Worm (Caenorhabditis elegans): ENCODE measurements around the gene mob-4.

Gene mob-4

DNA sequence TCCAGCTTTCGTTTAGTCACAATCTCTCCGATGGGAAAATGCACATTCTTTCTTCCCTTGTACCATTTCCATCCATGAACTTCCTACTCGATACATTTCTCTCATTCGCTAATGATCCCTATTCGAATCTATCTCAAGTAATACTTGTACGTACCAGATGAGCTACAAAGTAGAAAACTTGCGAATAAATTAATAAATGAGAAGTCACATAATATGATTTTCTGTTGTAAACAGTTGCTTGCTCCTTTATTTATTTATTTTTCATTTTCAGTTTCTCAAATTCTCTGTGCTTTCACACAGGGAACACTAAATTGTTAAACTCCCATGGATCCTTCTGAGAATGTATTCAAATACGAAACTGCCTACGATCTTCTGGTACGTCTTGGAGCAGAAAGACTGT is 1.3 kb downstream of the mob-4 start, which contains the start of gene rfs-1:
rfs-1 (plus strand) TSS at position 301 of the 400 bp plus-strand sequence.
- TF ChIP-seq arid-1 (GFP tag; conservative IDR thresholded peaks at IDR 0.05) (no peak), set-16 (GFP tag; IDR thresholded peaks at IDR 0.05) (no peak), php-3 (GFP tag; IDR thresholded peaks at IDR 0.05) (no peak), nhr-28 (tag; optimal IDR thresholded peaks at IDR 0.05) (no peak), dve-1 (tag; optimal IDR thresholded peaks at IDR 0.05; ENCODE audit: insufficient read depth) (no peak), egl-27 (tag; optimal IDR thresholded peaks at IDR 0.05) (no peak), ces-1 (GFP tag; optimal IDR thresholded peaks at IDR 0.05) (no peak)

- TF ChIP-seq spr-1 (tag; optimal IDR thresholded peaks at IDR 0.05) (peak; percentile 36), dmd-8 (GFP tag; IDR thresholded peaks at IDR 0.05) (no peak), nhr-77 (tag; optimal IDR thresholded peaks at IDR 0.05) (peak; percentile 83), lsy-2 (tag; optimal IDR thresholded peaks at IDR 0.05) (peak; percentile 80 to 82), nhr-10 (tag; optimal IDR thresholded peaks at IDR 0.05) (no peak), fkh-10 (GFP tag; optimal IDR thresholded peaks at IDR 0.05) (peak; percentile 28), F26F4.8 (GFP tag; conservative IDR thresholded peaks at IDR 0.05) (no peak), tra-1 (GFP tag; IDR thresholded peaks at IDR 0.05) (no peak), R02D3.7 (tag; optimal IDR thresholded peaks at IDR 0.05) (no peak), lim-7 (GFP tag; IDR thresholded peaks at IDR 0.05) (no peak), nhr-28 (tag; optimal IDR thresholded peaks at IDR 0.05) (peak; percentile 81), hif-1 (tag; optimal IDR thresholded peaks at IDR 0.05) (peak; percentile 16 to 84), madf-9 (GFP tag; conservative IDR thresholded peaks at IDR 0.05) (peak; percentile 57; the same call in 1 of the 2 replicates), dmd-6 (GFP tag; IDR thresholded peaks at IDR 0.05) (peak; percentile 86), ctbp-1 (GFP tag; IDR thresholded peaks at IDR 0.05) (peak; percentile 78), ama-1 (optimal IDR thresholded peaks at IDR 0.05) (no peak), saeg-2 (GFP tag; IDR thresholded peaks at IDR 0.05) (no peak), ZK546.5 (tag; optimal IDR thresholded peaks at IDR 0.05) (peak in 1 of 2 experiments; percentile 39), T26A8.4 (GFP tag; IDR thresholded peaks at IDR 0.05) (peak; percentile 60; the same call in 1 of the 2 replicates), lin-15B (tag; optimal IDR thresholded peaks at IDR 0.05) (no peak), duxl-1 (tag; optimal IDR thresholded peaks at IDR 0.05; ENCODE audit: poor library complexity) (peak; percentile 6), jun-1 (tag; optimal IDR thresholded peaks at IDR 0.05) (peak; percentile 23), zag-1 (tag; optimal IDR thresholded peaks at IDR 0.05) (no peak), nhr-102 (tag; optimal IDR thresholded peaks at IDR 0.05) (no peak), rbr-2 (tag; optimal IDR thresholded peaks at IDR 0.05) (peak; percentile 87), F37D6.2 (tag; optimal IDR thresholded peaks at IDR 0.05) (peak; percentile 73), lin-13 (GFP tag; optimal IDR thresholded peaks at IDR 0.05) (peak; percentile 37), vab-7 (GFP tag; IDR thresholded peaks at IDR 0.05) (peak; percentile 62), php-3 (GFP tag; IDR thresholded peaks at IDR 0.05) (0 out of 2 replicates have a peak, but pooled peaks have one; percentile 39), ceh-44 (GFP tag; IDR thresholded peaks at IDR 0.05) (no peak), lin-29 (GFP tag; IDR thresholded peaks at IDR 0.05) (no peak), Y48G9A.11 (GFP tag; IDR thresholded peaks at IDR 0.05) (no peak), nhr-111 (GFP tag; optimal IDR thresholded peaks at IDR 0.05) (no peak), daf-12 (tag; optimal IDR thresholded peaks at IDR 0.05) (no peak), nhr-237 (tag; optimal IDR thresholded peaks at IDR 0.05) (no peak), lin-39 (tag; optimal IDR thresholded peaks at IDR 0.05) (peak; percentile 12), nhr-25 (tag; optimal IDR thresholded peaks at IDR 0.05; ENCODE audit: borderline replicate concordance, insufficient read depth) (no peak), ceh-62 (tag; optimal IDR thresholded peaks at IDR 0.05) (no peak), hmg-1.1 (GFP tag; IDR thresholded peaks at IDR 0.05) (peak; percentile 93), T20F7.1 (GFP tag; optimal IDR thresholded peaks at IDR 0.05) (peak; percentile 86), mes-2 (tag; optimal IDR thresholded peaks at IDR 0.05; ENCODE audit: poor library complexity, severe bottlenecking) (peak; percentile 61), aly-2 (tag; optimal IDR thresholded peaks at IDR 0.05) (peak; percentile 28), nhr-11 (tag; optimal IDR thresholded peaks at IDR 0.05) (peak; percentile 91), hlh-11 (tag; optimal IDR thresholded peaks at IDR 0.05) (peak; percentile 99)
Observed at ce11 chrIII:8227511-8227910, 2.6 kb downstream of the mob-4 start, which contains the start of gene fbxl-1. Gene fbxl-1, plus strand, starts transcription at chrIII:8227830.
